Fruit fly (Drosophila melanogaster) whole organism, wandering third instar larva: Measurements from ENCODE around the gene lqfR.

ENCODE experiments used
- CrebA ChIP-seq: fragments of 200-800 bp; sonication (Bioruptor generic); optimal IDR thresholded peaks from 2 replicates; lab custom pipeline; 2016; ENCODE audit warnings: missing biosample characterization, mild to moderate bottlenecking, missing genetic modification characterization, borderline replicate concordance
- GATAd ChIP-seq: sonication (Bioruptor generic); optimal IDR thresholded peaks from 2 replicates; lab custom pipeline; 2016; ENCODE audit warnings: missing biosample characterization, missing genetic modification characterization
- Hr83 ChIP-seq: fragments of 200-300 bp; sonication (Bioruptor generic); optimal IDR thresholded peaks from 2 replicates; lab custom pipeline; 2016; ENCODE audit warnings: missing biosample characterization, mild to moderate bottlenecking, missing genetic modification characterization, moderate library complexity; ENCODE audit not compliant: poor library complexity, severe bottlenecking
- Mio ChIP-seq: sonication (Bioruptor generic); optimal IDR thresholded peaks from 2 replicates; lab custom pipeline; 2016; ENCODE audit warnings: missing biosample characterization, missing genetic modification characterization
- Myc ChIP-seq: fragments of >200 bp; optimal IDR thresholded peaks from 2 replicates; lab custom pipeline; 2017
- N ChIP-seq: fragments of >200 bp; optimal IDR thresholded peaks from 2 replicates; lab custom pipeline; 2018; ENCODE audit warnings: missing biosample characterization, missing external identifiers, missing genetic modification characterization
- Rel ChIP-seq, 2 experiments: fragments of 200-800 bp; sonication (Bioruptor generic) in 1 of 2; optimal IDR thresholded peaks; 2 replicates in 1 of 2; 3 replicates in 1 of 2; lab custom pipeline; 2016 to 2019; ENCODE audit warnings: mild to moderate bottlenecking in 2 of 2, missing biosample characterization in 2 of 2, missing genetic modification characterization in 2 of 2, moderate library complexity in 1 of 2
- foxo ChIP-seq, 2 experiments: fragments of 200-800 bp; sonication (Bioruptor generic); optimal IDR thresholded peaks; 2 replicates in 1 of 2; 3 replicates in 1 of 2; lab custom pipeline; 2016 to 2017; ENCODE audit warnings: missing biosample characterization in 2 of 2, missing genetic modification characterization in 2 of 2
- fru ChIP-seq: fragments of 200-800 bp; sonication (Bioruptor generic); optimal IDR thresholded peaks from 3 replicates; lab custom pipeline; 2016; ENCODE audit warnings: missing biosample characterization, mild to moderate bottlenecking, missing genetic modification characterization
- pan ChIP-seq: fragments of >200 bp; optimal IDR thresholded peaks from 2 replicates; lab custom pipeline; 2017
- psq ChIP-seq: fragments of 200-800 bp; sonication (Bioruptor generic); optimal IDR thresholded peaks from 3 replicates; lab custom pipeline; 2017; ENCODE audit warnings: missing biosample characterization, mild to moderate bottlenecking, missing genetic modification characterization, moderate library complexity
- tai ChIP-seq: sonication (Bioruptor generic); optimal IDR thresholded peaks from 2 replicates; lab custom pipeline; 2016; ENCODE audit warnings: missing biosample characterization, missing genetic modification characterization
- usp ChIP-seq: fragments of >200 bp; optimal IDR thresholded peaks from 2 replicates; lab custom pipeline; 2017; ENCODE audit warnings: missing biosample characterization, missing genetic modification characterization

- no peak for TF ChIP-seq Myc (lab: Kevin White, UChicago)
- TF ChIP-seq N (GFP tag; lab: Kevin White, UChicago) = no peak
- TF ChIP-seq usp (GFP tag; lab: Kevin White, UChicago) = no peak
- TF ChIP-seq GATAd (GFP tag; lab: Kevin White, UChicago) = no peak
- TF ChIP-seq pan (lab: Kevin White, UChicago) = no peak
- no peak for TF ChIP-seq psq (GFP tag; lab: Kevin White, UChicago)
- TF ChIP-seq Mio (GFP tag; lab: Kevin White, UChicago) = no peak
- TF ChIP-seq fru (GFP tag; lab: Kevin White, UChicago) = no peak
- no peak for TF ChIP-seq foxo (GFP tag; optimal IDR thresholded peaks at IDR 0.05; lab: Kevin White, UChicago)
- no peak for TF ChIP-seq CrebA (GFP tag; lab: Kevin White, UChicago)
- no peak for TF ChIP-seq tai (GFP tag; lab: Kevin White, UChicago)
- no peak for TF ChIP-seq Rel (GFP tag; optimal IDR thresholded peaks at IDR 0.05; lab: Kevin White, UChicago)
- TF ChIP-seq Rel (tag; optimal IDR thresholded peaks at IDR 0.05; lab: Kevin White, UChicago) = no peak
- no peak for TF ChIP-seq Hr83 (GFP tag; lab: Kevin White, UChicago)
These were observed 27.2 kb downstream of the lqfR start for dm6 chr3R:22438301-22438700.
